Fruit fly (Drosophila melanogaster) whole organism, prepupa: ENCODE data around the gene CG7724.
A peak's percentile ranks its signal among the peaks of the same experiment; 100 is the strongest.

ENCODE experiments used
- CG16779 ChIP-seq: fragments of 200-800 bp; sonication (Bioruptor generic); optimal IDR thresholded peaks from 3 replicates; lab custom pipeline; 2017; ENCODE audit warnings: missing biosample characterization, mild to moderate bottlenecking, missing genetic modification characterization
- Lpt ChIP-seq: fragments of 200-800 bp; sonication (Bioruptor generic); optimal IDR thresholded peaks from 3 replicates; lab custom pipeline; 2016; ENCODE audit warnings: missing biosample characterization, missing genetic modification characterization
- svp ChIP-seq: fragments of 200-800 bp; sonication (Bioruptor generic); peaks from one replicate; lab custom pipeline; 2016; ENCODE audit warnings: missing biosample characterization, missing genetic modification characterization

dm6 chr3L:17011351-17012016 is 43.9 kb upstream of the CG7724 start:
- TF ChIP-seq svp = peak; percentile 93
- no peak for TF ChIP-seq CG16779
- TF ChIP-seq Lpt (GFP tag; lab: Kevin White, UChicago) = peak; percentile 16
